Worm (Caenorhabditis elegans) whole organism, L1 larva: ENCODE data around the gene clec-88.
A peak's percentile ranks its signal among the peaks of the same experiment; 100 is the strongest.

Source experiments
- C16A3.4 ChIP-seq: fragments of 150-350 bp; optimal IDR thresholded peaks from 2 replicates; lab custom pipeline; 2014; ENCODE audit warnings: missing biosample characterization, missing genetic modification characterization
- F16B12.6 ChIP-seq: fragments of 150-350 bp; optimal IDR thresholded peaks from 2 replicates; lab custom pipeline; 2014; ENCODE audit warnings: missing biosample characterization, missing genetic modification characterization
- Y116A8C.19 ChIP-seq: sonication (generic microtip); optimal IDR thresholded peaks from 2 replicates; lab custom pipeline; 2016; ENCODE audit warnings: missing compliant biosample characterization, missing genetic modification characterization, borderline replicate concordance
- aha-1 ChIP-seq: fragments of 150-350 bp; optimal IDR thresholded peaks from 2 replicates; lab custom pipeline; 2014; ENCODE audit warnings: missing biosample characterization, missing genetic modification characterization
- aly-2 ChIP-seq: fragments of 150-350 bp; optimal IDR thresholded peaks from 2 replicates; lab custom pipeline; 2014; ENCODE audit warnings: missing biosample characterization, missing genetic modification characterization
- blmp-1 ChIP-seq: fragments of 150-350 bp; optimal IDR thresholded peaks from 2 replicates; lab custom pipeline; 2014; ENCODE audit warnings: missing biosample characterization, missing genetic modification characterization
- ceh-82 ChIP-seq, 3 experiments: fragments of 150-350 bp in 1 of 3; sonication (generic microtip) in 2 of 3; optimal IDR thresholded peaks; 2 replicates each; lab custom pipeline; 2014 to 2017; ENCODE audit warnings: missing biosample characterization in 3 of 3, missing genetic modification characterization in 3 of 3
- ceh-88 ChIP-seq: fragments of 200-800 bp; sonication (Bioruptor generic); IDR thresholded peaks from 2 replicates; pipeline ENCODE4 v1.3.6; 2022; ENCODE audit warnings: missing genetic modification characterization, missing compliant biosample characterization
- ces-1 ChIP-seq: fragments of 150-350 bp; optimal IDR thresholded peaks from 2 replicates; lab custom pipeline; 2014; ENCODE audit warnings: missing biosample characterization, missing genetic modification reagents, missing genetic modification characterization
- dpl-1 ChIP-seq, 3 experiments: fragments of 150-350 bp in 2 of 3; sonication (generic microtip) in 1 of 3; optimal IDR thresholded peaks; 2 replicates each; lab custom pipeline; 2014 to 2017; ENCODE audit warnings: missing biosample characterization in 3 of 3, missing genetic modification characterization in 3 of 3, missing genetic modification reagents in 3 of 3
- efl-1 ChIP-seq, 4 experiments: fragments of 150-350 bp; optimal IDR thresholded peaks in 3 of 4; peaks in 1 of 4; 1 replicate in 1 of 4; 2 replicates in 3 of 4; lab custom pipeline; 2014; ENCODE audit warnings: missing biosample characterization in 2 of 4, missing genetic modification characterization in 2 of 4, missing genetic modification reagents in 2 of 4
- elt-3 ChIP-seq, 6 experiments: fragments of 150-350 bp in 1 of 6; sonication (generic microtip); optimal IDR thresholded peaks; 2 replicates each; lab custom pipeline; 2017 to 2018; ENCODE audit warnings: missing biosample characterization in 6 of 6, missing genetic modification characterization in 6 of 6, inconsistent platforms in 1 of 6
- ets-5 ChIP-seq: fragments of 200-800 bp; sonication (Bioruptor generic); IDR thresholded peaks from 2 replicates; pipeline ENCODE4 v1.3.6; 2022; ENCODE audit warnings: missing genetic modification characterization, missing compliant biosample characterization
- fkh-8 ChIP-seq: sonication (generic microtip); optimal IDR thresholded peaks from 2 replicates; lab custom pipeline; 2016; ENCODE audit warnings: mild to moderate bottlenecking, missing genetic modification characterization, missing compliant biosample characterization
- fos-1 ChIP-seq: fragments of 150-350 bp; optimal IDR thresholded peaks from 2 replicates; lab custom pipeline; 2014; ENCODE audit warnings: missing biosample characterization, missing genetic modification characterization
- isw-1 ChIP-seq: fragments of 200-800 bp; sonication (Bioruptor generic); IDR thresholded peaks from 2 replicates; pipeline ENCODE4 v1.3.6; 2022; ENCODE audit warnings: missing genetic modification characterization, missing compliant biosample characterization
- jun-1 ChIP-seq: fragments of 150-350 bp; optimal IDR thresholded peaks from 2 replicates; lab custom pipeline; 2014; ENCODE audit warnings: missing biosample characterization, missing genetic modification reagents, missing genetic modification characterization
- lin-14 ChIP-seq: fragments of 200-800 bp; sonication (Bioruptor generic); optimal IDR thresholded peaks from 2 replicates; lab custom pipeline; 2018; ENCODE audit warnings: mild to moderate bottlenecking, missing genetic modification characterization, moderate library complexity, missing compliant biosample characterization
- lin-15B ChIP-seq: fragments of 150-350 bp; sonication (generic microtip); optimal IDR thresholded peaks from 3 replicates; lab custom pipeline; 2014; ENCODE audit warnings: missing biosample characterization, missing genetic modification characterization
- lin-35 ChIP-seq, 2 experiments: fragments of 150-350 bp; optimal IDR thresholded peaks; 2 replicates each; lab custom pipeline; 2014; ENCODE audit warnings: missing biosample characterization in 2 of 2, missing genetic modification characterization in 2 of 2, missing genetic modification reagents in 2 of 2
- lin-39 ChIP-seq: fragments of 150-350 bp; optimal IDR thresholded peaks from 2 replicates; lab custom pipeline; 2014; ENCODE audit warnings: missing biosample characterization, missing genetic modification reagents, missing genetic modification characterization
- lir-3 ChIP-seq: sonication (generic microtip); optimal IDR thresholded peaks from 2 replicates; lab custom pipeline; 2016; ENCODE audit warnings: mild to moderate bottlenecking, missing genetic modification characterization, moderate library complexity, missing compliant biosample characterization; ENCODE audit not compliant: poor library complexity
- lsy-2 ChIP-seq, 2 experiments: fragments of 150-350 bp; optimal IDR thresholded peaks; 2 replicates each; lab custom pipeline; 2014; ENCODE audit warnings: missing biosample characterization in 2 of 2, missing genetic modification characterization in 2 of 2
- mab-9 ChIP-seq: fragments of 200-800 bp; sonication (Bioruptor generic); IDR thresholded peaks from 2 replicates; pipeline ENCODE4 v1.3.6; 2022; ENCODE audit warnings: missing genetic modification reagents, missing genetic modification characterization, missing compliant biosample characterization
- mef-2 ChIP-seq: fragments of 150-350 bp; optimal IDR thresholded peaks from 2 replicates; lab custom pipeline; 2014; ENCODE audit warnings: missing biosample characterization, missing genetic modification characterization
- mep-1 ChIP-seq: fragments of 150-350 bp; optimal IDR thresholded peaks from 2 replicates; lab custom pipeline; 2014; ENCODE audit warnings: missing biosample characterization, missing genetic modification characterization
- nhr-11 ChIP-seq: fragments of 150-350 bp; optimal IDR thresholded peaks from 2 replicates; lab custom pipeline; 2014; ENCODE audit warnings: missing biosample characterization, missing genetic modification characterization
- nhr-12 ChIP-seq: sonication (generic microtip); optimal IDR thresholded peaks from 2 replicates; lab custom pipeline; 2017; ENCODE audit warnings: missing biosample characterization, missing genetic modification characterization
- nhr-19 ChIP-seq: fragments of 200-800 bp; sonication (Bioruptor generic); conservative IDR thresholded peaks from 2 replicates; pipeline ENCODE4 v1.3.6; 2022; ENCODE audit warnings: missing genetic modification characterization, missing compliant biosample characterization
- nhr-20 ChIP-seq: sonication (generic microtip); optimal IDR thresholded peaks from 2 replicates; lab custom pipeline; 2016; ENCODE audit warnings: mild to moderate bottlenecking, missing genetic modification characterization, missing compliant biosample characterization
- nhr-47 ChIP-seq: sonication (generic microtip); optimal IDR thresholded peaks from 2 replicates; lab custom pipeline; 2016; ENCODE audit warnings: mild to moderate bottlenecking, missing genetic modification characterization, moderate library complexity, missing compliant biosample characterization
- nhr-71 ChIP-seq: sonication (generic microtip); optimal IDR thresholded peaks from 2 replicates; lab custom pipeline; 2016; ENCODE audit warnings: mild to moderate bottlenecking, missing genetic modification characterization, moderate library complexity, missing compliant biosample characterization
- nhr-76 ChIP-seq: sonication (generic microtip); optimal IDR thresholded peaks from 2 replicates; lab custom pipeline; 2017; ENCODE audit warnings: missing biosample characterization, missing genetic modification characterization
- nhr-84 ChIP-seq: sonication (generic microtip); optimal IDR thresholded peaks from 2 replicates; lab custom pipeline; 2017; ENCODE audit warnings: missing biosample characterization, missing genetic modification characterization
- nhr-90 ChIP-seq: sonication (generic microtip); optimal IDR thresholded peaks from 2 replicates; lab custom pipeline; 2016; ENCODE audit warnings: mild to moderate bottlenecking, missing genetic modification characterization, missing compliant biosample characterization; ENCODE audit not compliant: poor library complexity
- pag-3 ChIP-seq: sonication (generic microtip); optimal IDR thresholded peaks from 2 replicates; lab custom pipeline; 2017; ENCODE audit warnings: missing genetic modification characterization, mild to moderate bottlenecking, missing compliant biosample characterization, antibody characterized with exemption, borderline replicate concordance; ENCODE audit not compliant: insufficient read depth
- rnt-1 ChIP-seq: sonication (generic microtip); optimal IDR thresholded peaks from 2 replicates; lab custom pipeline; 2016; ENCODE audit warnings: mild to moderate bottlenecking, missing genetic modification characterization, moderate library complexity, missing compliant biosample characterization
- skn-1 ChIP-seq: fragments of 150-350 bp; optimal IDR thresholded peaks from 2 replicates; lab custom pipeline; 2014; ENCODE audit warnings: missing biosample characterization, missing genetic modification characterization
- snpc-4 ChIP-seq: fragments of 150-350 bp; optimal IDR thresholded peaks from 2 replicates; lab custom pipeline; 2014; ENCODE audit warnings: missing biosample characterization, missing genetic modification characterization
- swsn-7 ChIP-seq: sonication (generic microtip); optimal IDR thresholded peaks from 2 replicates; lab custom pipeline; 2016; ENCODE audit warnings: missing genetic modification characterization, missing compliant biosample characterization
- tbx-2 ChIP-seq: sonication (generic microtip); optimal IDR thresholded peaks from 2 replicates; lab custom pipeline; 2016; ENCODE audit warnings: missing genetic modification characterization, missing compliant biosample characterization
- unc-130 ChIP-seq: fragments of 150-350 bp; optimal IDR thresholded peaks from 2 replicates; lab custom pipeline; 2017; ENCODE audit warnings: missing biosample characterization, missing genetic modification characterization, inconsistent platforms
- unc-86 ChIP-seq: sonication (generic microtip); optimal IDR thresholded peaks from 2 replicates; lab custom pipeline; 2016; ENCODE audit warnings: missing genetic modification characterization, missing compliant biosample characterization
- vab-15 ChIP-seq: sonication (generic microtip); optimal IDR thresholded peaks from 2 replicates; lab custom pipeline; 2017; ENCODE audit warnings: missing genotype, mild to moderate bottlenecking, missing genetic modification characterization, missing compliant biosample characterization
- zip-4 ChIP-seq: fragments of 200-800 bp; sonication (Bioruptor generic); optimal IDR thresholded peaks from 2 replicates; lab custom pipeline; 2018; ENCODE audit warnings: mild to moderate bottlenecking, missing genetic modification characterization, moderate library complexity, missing compliant biosample characterization

clec-88 gene

ce11 chrII:6365237-6365815, at the start of gene clec-88, which contains the start of gene ani-2:
TSS of gene clec-88 (plus strand) at chrII:6365722.
TSS of gene ani-2 (minus strand) at chrII:6365367.
- TF ChIP-seq aly-2 (tag; lab: Kevin White, UChicago) (no peak), mef-2 (tag; lab: Kevin White, UChicago) (no peak), mep-1 (tag; lab: Kevin White, UChicago) (no peak), vab-15 (tag; lab: Kevin White, UChicago) (no peak), nhr-76 (tag; lab: Kevin White, UChicago) (no peak), nhr-12 (tag; lab: Kevin White, UChicago) (no peak), efl-1 (optimal IDR thresholded peaks at IDR 0.05; lab: Kevin White, UChicago) (no peak), efl-1 (GFP tag; optimal IDR thresholded peaks at IDR 0.05 in 1 of 2; lab: Kevin White, UChicago) (no peak), nhr-90 (tag; lab: Kevin White, UChicago) (no peak), unc-130 (tag; lab: Kevin White, UChicago) (no peak), unc-86 (no peak), fos-1 (tag; lab: Kevin White, UChicago) (no peak), ces-1 (GFP tag; lab: Kevin White, UChicago) (no peak), pag-3 (tag; lab: Kevin White, UChicago) (no peak), snpc-4 (no peak), elt-3 (tag; optimal IDR thresholded peaks at IDR 0.05; lab: Kevin White, UChicago) (no peak), isw-1 (GFP tag; lab: Robert Waterston, UW) (no peak)
- TF ChIP-seq, all 84 proteins: peak for 0

ce11 chrII:6320655-6321388, 44.7 kb upstream of the clec-88 start, which contains the start of gene efr-3:
TSS of gene efr-3 (minus strand) at chrII:6321159.
- TF ChIP-seq nhr-84 (no peak), rnt-1 (tag; lab: Kevin White, UChicago) (peak; percentile 58), nhr-20 (tag; lab: Kevin White, UChicago) (peak; percentile 38), aha-1 (tag; lab: Kevin White, UChicago) (no peak), snpc-4 (peak; percentile 24), tbx-2 (peak; percentile 58), mab-9 (GFP tag; lab: Robert Waterston, UW) (no peak), unc-130 (tag; lab: Kevin White, UChicago) (no peak), F16B12.6 (tag; lab: Kevin White, UChicago) (peak; percentile 31), lsy-2 (tag; optimal IDR thresholded peaks at IDR 0.05; lab: Kevin White, UChicago) (peak; percentile 65 to 79), swsn-7 (peak; percentile 21), lir-3 (tag; lab: Kevin White, UChicago) (no peak), lin-15B (tag; lab: Kevin White, UChicago) (peak; percentile 24), nhr-11 (tag; lab: Kevin White, UChicago) (peak; percentile 18), nhr-71 (tag; lab: Kevin White, UChicago) (peak; percentile 60), blmp-1 (tag; lab: Kevin White, UChicago) (peak; percentile 31), lin-14 (peak; percentile 47), zip-4 (no peak), mep-1 (tag; lab: Kevin White, UChicago) (peak; percentile 62), ets-5 (GFP tag; lab: Robert Waterston, UW) (no peak), efl-1 (optimal IDR thresholded peaks at IDR 0.05; lab: Kevin White, UChicago) (peak; percentile 81 to 93), efl-1 (GFP tag; optimal IDR thresholded peaks at IDR 0.05 in 1 of 2; lab: Kevin White, UChicago) (peak; percentile 94 to 99), nhr-19 (GFP tag; lab: Robert Waterston, UW) (peak; percentile 21; the same call in 1 of the 2 replicates), jun-1 (tag; lab: Kevin White, UChicago) (no peak), nhr-90 (tag; lab: Kevin White, UChicago) (peak; percentile 21), dpl-1 (GFP tag; optimal IDR thresholded peaks at IDR 0.05; lab: Kevin White, UChicago) (peak; percentile 89 to 95 (median 93)), C16A3.4 (tag; lab: Kevin White, UChicago) (peak; percentile 16), skn-1 (tag; lab: Kevin White, UChicago) (peak; percentile 40), nhr-47 (tag; lab: Kevin White, UChicago) (peak; percentile 67), isw-1 (GFP tag; lab: Robert Waterston, UW) (peak; percentile 51), ceh-88 (GFP tag; lab: Robert Waterston, UW) (no peak), lin-39 (tag; lab: Kevin White, UChicago) (peak; percentile 38), unc-86 (peak; percentile 28), ceh-82 (tag; optimal IDR thresholded peaks at IDR 0.05; lab: Kevin White, UChicago) (peak in 1 of 3 experiments; percentile 40), Y116A8C.19 (tag; lab: Kevin White, UChicago) (no peak), nhr-76 (tag; lab: Kevin White, UChicago) (no peak), aly-2 (tag; lab: Kevin White, UChicago) (no peak), lin-35 (GFP tag; optimal IDR thresholded peaks at IDR 0.05; lab: Kevin White, UChicago) (peak; percentile 93 to 97), elt-3 (tag; optimal IDR thresholded peaks at IDR 0.05; lab: Kevin White, UChicago) (peak in 1 of 6 experiments; percentile 27), fkh-8 (tag; lab: Kevin White, UChicago) (peak; percentile 3)
